Fruit fly (Drosophila melanogaster) whole organism, embryonic: ENCODE results near the gene CG45045.

Experiments
- Awh ChIP-seq: fragments of 200-800 bp; sonication (Bioruptor generic); IDR thresholded peaks from 2 replicates; pipeline ENCODE4, ENCODE4 v1.3.6; 2022; ENCODE audit warnings: missing biosample characterization, missing genetic modification characterization
- Bgb ChIP-seq: fragments of 200-800 bp; sonication (Bioruptor generic); IDR thresholded peaks from 2 replicates; pipeline ENCODE4 v1.3.6; 2022; ENCODE audit warnings: missing biosample characterization, missing genetic modification characterization; ENCODE audit not compliant: partially characterized antibody
- CG1024 ChIP-seq: fragments of 200-800 bp; sonication (Bioruptor generic); IDR thresholded peaks from 2 replicates; pipeline ENCODE4 v1.3.6; 2022; ENCODE audit warnings: missing biosample characterization, missing genetic modification characterization
- CG10979 ChIP-seq: fragments of 200-800 bp; sonication (Bioruptor generic); optimal IDR thresholded peaks from 2 replicates; lab custom pipeline; 2018; ENCODE audit warnings: missing biosample characterization, mild to moderate bottlenecking, missing genetic modification characterization, moderate library complexity
- CG11504 ChIP-seq: fragments of 200-800 bp; sonication (Bioruptor generic); optimal IDR thresholded peaks from 3 replicates; lab custom pipeline; 2019; ENCODE audit warnings: missing biosample characterization, mild to moderate bottlenecking, missing genetic modification characterization, moderate library complexity
- CG11723 ChIP-seq: fragments of 200-800 bp; sonication (Bioruptor generic); optimal IDR thresholded peaks from 2 replicates; lab custom pipeline; 2017; ENCODE audit warnings: missing biosample characterization, mild to moderate bottlenecking, missing genetic modification characterization
- CG12769 ChIP-seq: fragments of 200-800 bp; sonication (Bioruptor generic); optimal IDR thresholded peaks from 2 replicates; lab custom pipeline; 2019; ENCODE audit warnings: missing biosample characterization, mild to moderate bottlenecking, missing genetic modification characterization, moderate library complexity
- CG14860 ChIP-seq: fragments of 200-800 bp; sonication (Bioruptor generic); IDR thresholded peaks from 3 replicates; pipeline ENCODE4 v1.3.6; 2022; ENCODE audit warnings: missing biosample characterization, missing genetic modification characterization; ENCODE audit not compliant: partially characterized antibody
- CG16813 ChIP-seq: fragments of 200-800 bp; sonication (Bioruptor generic); IDR thresholded peaks from 3 replicates; pipeline ENCODE4 v1.3.6; 2022; ENCODE audit warnings: missing biosample characterization, missing genetic modification characterization; ENCODE audit not compliant: partially characterized antibody
- CG17612 ChIP-seq: fragments of 200-800 bp; sonication (Bioruptor generic); IDR thresholded peaks from 2 replicates; pipeline ENCODE4 v1.3.6; 2022; ENCODE audit warnings: missing biosample characterization, missing genetic modification characterization
- CG17912 ChIP-seq: fragments of 200-800 bp; sonication (Bioruptor generic); optimal IDR thresholded peaks from 2 replicates; lab custom pipeline; 2018; ENCODE audit warnings: missing biosample characterization, mild to moderate bottlenecking, missing genetic modification characterization
- CG18764 ChIP-seq: fragments of 200-800 bp; sonication (Bioruptor generic); optimal IDR thresholded peaks from 3 replicates; lab custom pipeline; 2016; ENCODE audit warnings: missing biosample characterization, missing genetic modification characterization
- CG3065 ChIP-seq: fragments of 200-800 bp; sonication (Bioruptor generic); optimal IDR thresholded peaks from 2 replicates; lab custom pipeline; 2016; ENCODE audit warnings: missing biosample characterization, missing genetic modification characterization
- CG4707 ChIP-seq: fragments of 200-800 bp; sonication (Bioruptor generic); optimal IDR thresholded peaks from 2 replicates; lab custom pipeline; 2018; ENCODE audit warnings: missing biosample characterization, mild to moderate bottlenecking, missing genetic modification characterization, moderate library complexity
- CG6791 ChIP-seq: fragments of 200-800 bp; sonication (Bioruptor generic); IDR thresholded peaks from 3 replicates; pipeline ENCODE4 v1.3.6; 2022; ENCODE audit warnings: missing biosample characterization, missing genetic modification characterization; ENCODE audit not compliant: partially characterized antibody
- CG6813 ChIP-seq: fragments of 200-800 bp; sonication (Bioruptor generic); optimal IDR thresholded peaks from 2 replicates; lab custom pipeline; 2017; ENCODE audit warnings: missing biosample characterization, missing genetic modification characterization, mild to moderate bottlenecking, moderate library complexity, missing genetic modification reagents
- CG7987 ChIP-seq: fragments of 200-800 bp; sonication (Bioruptor generic); optimal IDR thresholded peaks from 2 replicates; lab custom pipeline; 2018; ENCODE audit warnings: missing biosample characterization, mild to moderate bottlenecking, missing genetic modification characterization, moderate library complexity
- Dfd ChIP-seq, 2 experiments: fragments of >200 bp; optimal IDR thresholded peaks; 2 replicates each; lab custom pipeline; 2017; ENCODE audit warnings: missing biosample characterization in 2 of 2, missing genetic modification characterization in 2 of 2
- Ets65A ChIP-seq: fragments of 200-800 bp; sonication (Bioruptor generic); peaks from one replicate; lab custom pipeline; 2016; ENCODE audit warnings: missing biosample characterization, missing genetic modification characterization
- H15 ChIP-seq: fragments of 200-800 bp; sonication (Bioruptor generic); IDR thresholded peaks from 3 replicates; pipeline ENCODE4 v1.3.6; 2022; ENCODE audit warnings: missing biosample characterization, missing genetic modification characterization
- H2.0 ChIP-seq: fragments of 200-800 bp; sonication (Bioruptor generic); IDR thresholded peaks from 2 replicates; pipeline ENCODE4 v1.3.6; 2022; ENCODE audit warnings: missing biosample characterization, missing genetic modification characterization
- Hey ChIP-seq: fragments of 200-800 bp; sonication (Bioruptor generic); optimal IDR thresholded peaks from 3 replicates; lab custom pipeline; 2018; ENCODE audit warnings: missing biosample characterization, mild to moderate bottlenecking, missing genetic modification characterization
- MESR4 ChIP-seq: fragments of 200-800 bp; sonication (Bioruptor generic); optimal IDR thresholded peaks from 2 replicates; lab custom pipeline; 2018; ENCODE audit warnings: missing biosample characterization, mild to moderate bottlenecking, missing genetic modification characterization, moderate library complexity
- Med ChIP-seq: fragments of 200-800 bp; sonication (Bioruptor generic); peaks from one replicate; lab custom pipeline; 2016; ENCODE audit warnings: missing biosample characterization, missing genetic modification characterization, mild to moderate bottlenecking, inconsistent platforms, moderate library complexity
- Pdp1 ChIP-seq, 2 experiments: fragments of 200-800 bp; sonication (Bioruptor generic); optimal IDR thresholded peaks; 3 replicates each; lab custom pipeline; 2016; ENCODE audit warnings: missing biosample characterization in 2 of 2, missing genetic modification characterization in 2 of 2, mild to moderate bottlenecking in 1 of 2, moderate library complexity in 1 of 2
- Side ChIP-seq: fragments of 200-800 bp; sonication (Bioruptor generic); optimal IDR thresholded peaks from 2 replicates; lab custom pipeline; 2016; ENCODE audit warnings: missing biosample characterization, missing genetic modification characterization
- Spps ChIP-seq: fragments of 200-800 bp; sonication (Bioruptor generic); optimal IDR thresholded peaks from 2 replicates; lab custom pipeline; 2018; ENCODE audit warnings: missing biosample characterization, mild to moderate bottlenecking, missing genetic modification characterization
- caup ChIP-seq: fragments of 200-800 bp; sonication (Bioruptor generic); optimal IDR thresholded peaks from 3 replicates; lab custom pipeline; 2017; ENCODE audit warnings: missing biosample characterization, mild to moderate bottlenecking, missing genetic modification characterization, moderate library complexity; ENCODE audit not compliant: severe bottlenecking
- ci ChIP-seq: fragments of 200-800 bp; sonication (Bioruptor generic); IDR thresholded peaks from 3 replicates; pipeline ENCODE4 v1.3.6; 2022; ENCODE audit warnings: missing biosample characterization, missing genetic modification characterization
- crol ChIP-seq: fragments of 200-800 bp; sonication (Bioruptor generic); IDR thresholded peaks from 2 replicates; pipeline ENCODE4 v1.3.6; 2022; ENCODE audit warnings: missing biosample characterization, missing genetic modification characterization
- crp ChIP-seq, 2 experiments: fragments of 200-800 bp; sonication (Bioruptor generic); optimal IDR thresholded peaks; 2 replicates in 1 of 2; 3 replicates in 1 of 2; lab custom pipeline; 2017; ENCODE audit warnings: missing biosample characterization in 2 of 2, missing genetic modification characterization in 2 of 2, mild to moderate bottlenecking in 1 of 2, moderate library complexity in 1 of 2
- en ChIP-seq: fragments of 200-800 bp; sonication (Bioruptor generic); optimal IDR thresholded peaks from 2 replicates; lab custom pipeline; 2016; ENCODE audit warnings: missing biosample characterization, missing genetic modification characterization
- fd64A ChIP-seq: fragments of 200-800 bp; sonication (Bioruptor generic); optimal IDR thresholded peaks from 3 replicates; lab custom pipeline; 2018; ENCODE audit warnings: missing biosample characterization, mild to moderate bottlenecking, missing genetic modification characterization
- fu2 ChIP-seq: fragments of 200-800 bp; sonication (Bioruptor generic); optimal IDR thresholded peaks from 2 replicates; lab custom pipeline; 2016; ENCODE audit warnings: missing biosample characterization, missing genetic modification characterization
- gcm2 ChIP-seq: fragments of 200-800 bp; sonication (Bioruptor generic); optimal IDR thresholded peaks from 2 replicates; lab custom pipeline; 2016; ENCODE audit warnings: missing biosample characterization, missing genetic modification characterization
- lmd ChIP-seq: fragments of 200-800 bp; sonication (Bioruptor generic); IDR thresholded peaks from 2 replicates; pipeline ENCODE4 v1.3.6; 2022; ENCODE audit warnings: missing biosample characterization, missing genetic modification characterization
- lov ChIP-seq, 2 experiments: fragments of 200-800 bp in 1 of 2; fragments of >200 bp in 1 of 2; sonication (Bioruptor generic) in 1 of 2; IDR thresholded peaks in 1 of 2; optimal IDR thresholded peaks in 1 of 2; 2 replicates in 1 of 2; 3 replicates in 1 of 2; pipeline versions ENCODE4 v1.3.6 to Lab custom; 2017 to 2022; ENCODE audit warnings: missing biosample characterization in 1 of 2, missing genetic modification characterization in 1 of 2
- pfk ChIP-seq: fragments of 200-800 bp; sonication (Bioruptor generic); optimal IDR thresholded peaks from 2 replicates; lab custom pipeline; 2018; ENCODE audit warnings: missing biosample characterization, mild to moderate bottlenecking, missing genetic modification characterization, moderate library complexity
- phol ChIP-seq: fragments of 200-800 bp; sonication (Bioruptor generic); optimal IDR thresholded peaks from 3 replicates; lab custom pipeline; 2018; ENCODE audit warnings: missing biosample characterization, mild to moderate bottlenecking, missing genetic modification characterization, moderate library complexity
- pzg ChIP-seq: fragments of 200-800 bp; sonication (Bioruptor generic); optimal IDR thresholded peaks from 3 replicates; lab custom pipeline; 2018; ENCODE audit warnings: missing biosample characterization, mild to moderate bottlenecking, missing genetic modification characterization, moderate library complexity
- seq ChIP-seq: fragments of 200-800 bp; sonication (Bioruptor generic); IDR thresholded peaks from 2 replicates; pipeline ENCODE4 v1.3.6; 2022; ENCODE audit warnings: missing biosample characterization, missing genetic modification characterization
- ssp ChIP-seq: fragments of 200-800 bp; sonication (Bioruptor generic); IDR thresholded peaks from 2 replicates; pipeline ENCODE4 v1.3.6; 2022; ENCODE audit warnings: missing biosample characterization, missing genetic modification characterization
- toy ChIP-seq: fragments of 200-800 bp; sonication (Bioruptor generic); IDR thresholded peaks from 2 replicates; pipeline ENCODE4 v1.3.6; 2022; ENCODE audit warnings: missing biosample characterization, missing genetic modification characterization
- vvl ChIP-seq: fragments of 200-800 bp; sonication (Bioruptor generic); IDR thresholded peaks from 2 replicates; pipeline ENCODE4 v1.3.6; 2022; ENCODE audit warnings: missing biosample characterization, missing genetic modification characterization
- wek ChIP-seq: fragments of 200-800 bp; sonication (Bioruptor generic); optimal IDR thresholded peaks from 3 replicates; lab custom pipeline; 2018; ENCODE audit warnings: missing biosample characterization, mild to moderate bottlenecking, missing genetic modification characterization, moderate library complexity

Gene CG45045

DNA sequence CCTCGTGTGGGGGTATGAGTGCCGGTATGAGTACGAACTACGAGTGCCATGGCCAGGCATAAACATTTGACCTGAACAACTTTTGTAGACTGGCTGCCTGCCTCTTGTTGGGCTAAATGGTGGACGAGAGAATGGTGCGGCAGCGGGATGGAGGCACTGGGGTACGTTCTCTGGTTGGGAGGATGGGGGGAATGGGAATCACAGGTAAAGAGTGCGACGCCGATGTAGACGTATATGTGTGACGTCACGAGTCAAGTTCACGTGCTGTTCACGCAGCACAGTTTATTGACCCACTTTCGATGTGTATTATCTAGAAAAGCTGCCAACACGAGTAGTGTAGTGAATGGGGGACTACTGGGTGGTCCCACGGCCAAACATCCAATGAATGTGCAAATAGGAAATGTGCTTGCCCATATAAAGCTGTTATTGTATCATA lies 39.6 kb downstream of the CG45045 start (continued):
- TF ChIP-seq CG17912 (GFP tag; lab: Kevin White, UChicago) (no peak), CG7987 (peak; percentile 85), lov (optimal IDR thresholded peaks at IDR 0.05; lab: Kevin White, UChicago) (no peak), lov (GFP tag; IDR thresholded peaks at IDR 0.05; lab: Robert Waterston, UW) (no peak), CG16813 (GFP tag; lab: Robert Waterston, UW) (no peak), MESR4 (GFP tag; lab: Kevin White, UChicago) (no peak), Side (GFP tag; lab: Kevin White, UChicago) (no peak), caup (GFP tag; lab: Kevin White, UChicago) (no peak), Pdp1 (GFP tag; optimal IDR thresholded peaks at IDR 0.05; lab: Kevin White, UChicago) (peak in 1 of 2 experiments; percentile 57), gcm2 (GFP tag; lab: Kevin White, UChicago) (no peak), H2.0 (GFP tag; lab: Robert Waterston, UW) (no peak), fu2 (GFP tag; lab: Kevin White, UChicago) (no peak), CG1024 (GFP tag; lab: Robert Waterston, UW) (no peak), phol (tag; lab: Kevin White, UChicago) (no peak)

- TF ChIP-seq crol (GFP tag; lab: Robert Waterston, UW) (no peak), ci (GFP tag; lab: Robert Waterston, UW) (0 out of 3 replicates have a peak, but pooled peaks have one; percentile 29), Hey (tag; lab: Kevin White, UChicago) (peak; percentile 64), CG14860 (GFP tag; lab: Robert Waterston, UW) (0 out of 3 replicates have a peak, but pooled peaks have one; percentile 27), vvl (GFP tag; lab: Robert Waterston, UW) (0 out of 2 replicates have a peak, but pooled peaks have one; percentile 6), fd64A (GFP tag; lab: Kevin White, UChicago) (no peak), CG6791 (GFP tag; lab: Robert Waterston, UW) (0 out of 3 replicates have a peak, but pooled peaks have one; percentile 38), Dfd (GFP tag; optimal IDR thresholded peaks at IDR 0.05; lab: Kevin White, UChicago) (peak in 1 of 2 experiments; percentile 67), H2.0 (GFP tag; lab: Robert Waterston, UW) (0 out of 2 replicates have a peak, but pooled peaks have one; percentile 5), Med (GFP tag; lab: Kevin White, UChicago) (peak; percentile 59), Ets65A (GFP tag; lab: Kevin White, UChicago) (peak; percentile 60), CG12769 (tag; lab: Kevin White, UChicago) (no peak), CG18764 (GFP tag; lab: Kevin White, UChicago) (no peak)
These were observed 40.4 kb downstream of the CG45045 start for dm6 chr3R:17707799-17708198.

- TF ChIP-seq CG3065 (GFP tag; lab: Kevin White, UChicago), result no peak
- no peak for TF ChIP-seq CG11723
- TF ChIP-seq H15 (GFP tag; lab: Robert Waterston, UW), result 0 out of 3 replicates have a peak, but pooled peaks have one; percentile 41
- no peak for TF ChIP-seq wek (GFP tag; lab: Kevin White, UChicago)
- no peak for TF ChIP-seq CG11504 (tag; lab: Kevin White, UChicago)
- TF ChIP-seq pfk, result no peak
- TF ChIP-seq CG4707 (GFP tag; lab: Kevin White, UChicago), result peak; percentile 18
- TF ChIP-seq seq (GFP tag; lab: Robert Waterston, UW), result 0 out of 2 replicates have a peak, but pooled peaks have one; percentile 15
- 0 out of 2 replicates have a peak, but pooled peaks have one; percentile 19 for TF ChIP-seq lmd (GFP tag; lab: Robert Waterston, UW)
- peak; percentile 6 for TF ChIP-seq CG10979
- TF ChIP-seq CG6813 (GFP tag; lab: Kevin White, UChicago), result no peak
- TF ChIP-seq ssp (GFP tag; lab: Robert Waterston, UW), result no peak
- TF ChIP-seq Bgb (GFP tag; lab: Robert Waterston, UW), result no peak
- TF ChIP-seq crp (GFP tag; optimal IDR thresholded peaks at IDR 0.05; lab: Kevin White, UChicago), result no peak
- TF ChIP-seq CG17612 (GFP tag; lab: Robert Waterston, UW), result no peak
- no peak for TF ChIP-seq toy (GFP tag; lab: Robert Waterston, UW)
- no peak for TF ChIP-seq Spps (tag; lab: Kevin White, UChicago)
- TF ChIP-seq pzg (GFP tag; lab: Kevin White, UChicago), result no peak
- peak; percentile 45; the same call in 1 of the 2 replicates for TF ChIP-seq Awh (GFP tag; lab: Robert Waterston, UW)
- TF ChIP-seq en (GFP tag; lab: Kevin White, UChicago), result no peak
These were observed 41.6 kb downstream of the CG45045 start for dm6 chr3R:17708778-17709476.
